Worm (Caenorhabditis elegans) whole organism, L4 larva: ENCODE data around the gene Y57G11C.28.

Experiments
- D1046.2 ChIP-seq: fragments of 200-800 bp; sonication (Bioruptor generic); IDR thresholded peaks from 2 replicates; pipeline ENCODE4 v1.3.6; 2022; ENCODE audit warnings: missing genetic modification characterization, missing compliant biosample characterization
- F10B5.3 ChIP-seq: sonication (generic microtip); optimal IDR thresholded peaks from 2 replicates; lab custom pipeline; 2016; ENCODE audit warnings: mild to moderate bottlenecking, missing genetic modification characterization, missing compliant biosample characterization
- R02D3.7 ChIP-seq: fragments of 150-350 bp; sonication (generic microtip); optimal IDR thresholded peaks from 3 replicates; lab custom pipeline; 2014; ENCODE audit warnings: missing biosample characterization, missing genetic modification characterization
- T26A8.4 ChIP-seq: fragments of 200-800 bp; sonication (Bioruptor generic); IDR thresholded peaks from 2 replicates; pipeline ENCODE4 v1.3.6; 2022; ENCODE audit warnings: missing genetic modification characterization, missing compliant biosample characterization
- Y105C5A.15 ChIP-seq: fragments of 200-800 bp; sonication (Bioruptor generic); IDR thresholded peaks from 2 replicates; pipeline ENCODE4 v1.3.6; 2022; ENCODE audit warnings: missing genetic modification characterization, missing compliant biosample characterization
- Y48G9A.11 ChIP-seq: fragments of 200-800 bp; sonication (Bioruptor generic); IDR thresholded peaks from 2 replicates; pipeline ENCODE4 v1.3.6; 2022; ENCODE audit warnings: missing genetic modification reagents, missing genetic modification characterization, missing compliant biosample characterization
- Y5F2A.4 ChIP-seq: fragments of 200-800 bp; sonication (Bioruptor generic); optimal IDR thresholded peaks from 2 replicates; lab custom pipeline; 2018; ENCODE audit warnings: mild to moderate bottlenecking, missing genetic modification characterization, missing compliant biosample characterization
- aha-1 ChIP-seq: fragments of 150-350 bp; peaks from one replicate; lab custom pipeline; 2014; ENCODE audit warnings: missing biosample characterization, missing genetic modification characterization
- aly-2 ChIP-seq: sonication (generic microtip); optimal IDR thresholded peaks from 2 replicates; lab custom pipeline; 2018; ENCODE audit warnings: missing biosample characterization, missing genetic modification characterization
- ama-1 ChIP-seq: fragments of 150-350 bp; optimal IDR thresholded peaks from 2 replicates; lab custom pipeline; 2014; ENCODE audit warnings: inconsistent platforms, mixed read lengths
- attf-4 ChIP-seq: sonication (generic microtip); optimal IDR thresholded peaks from 3 replicates; lab custom pipeline; 2017; ENCODE audit warnings: missing biosample characterization, missing genetic modification characterization
- ceh-28 ChIP-seq: fragments of 150-350 bp; optimal IDR thresholded peaks from 2 replicates; lab custom pipeline; 2014; ENCODE audit warnings: missing biosample characterization, missing genetic modification reagents, missing genetic modification characterization
- ceh-82 ChIP-seq: sonication (generic microtip); optimal IDR thresholded peaks from 2 replicates; lab custom pipeline; 2017; ENCODE audit warnings: missing biosample characterization, missing genetic modification characterization
- daf-12 ChIP-seq: fragments of 150-350 bp; optimal IDR thresholded peaks from 2 replicates; lab custom pipeline; 2014; ENCODE audit warnings: missing biosample characterization, missing genetic modification reagents, missing genetic modification characterization
- daf-19 ChIP-seq: fragments of 200-800 bp; sonication (Bioruptor generic); conservative IDR thresholded peaks from 2 replicates; pipeline ENCODE4 v1.3.6; 2022; ENCODE audit warnings: missing genetic modification characterization, missing compliant biosample characterization
- dmd-6 ChIP-seq: fragments of 200-800 bp; sonication (Bioruptor generic); IDR thresholded peaks from 2 replicates; pipeline ENCODE4 v1.3.6; 2022; ENCODE audit warnings: missing genetic modification reagents, missing genetic modification characterization, missing compliant biosample characterization
- dmd-9 ChIP-seq: fragments of 200-800 bp; sonication (Bioruptor generic); IDR thresholded peaks from 2 replicates; pipeline ENCODE4 v1.3.6; 2022; ENCODE audit warnings: missing genetic modification reagents, missing genetic modification characterization, missing compliant biosample characterization
- dpl-1 ChIP-seq: fragments of 150-350 bp; optimal IDR thresholded peaks from 2 replicates; lab custom pipeline; 2014; ENCODE audit warnings: missing biosample characterization, missing genetic modification reagents, missing genetic modification characterization
- duxl-1 ChIP-seq: sonication (generic microtip); optimal IDR thresholded peaks from 2 replicates; lab custom pipeline; 2016; ENCODE audit warnings: mild to moderate bottlenecking, missing genetic modification characterization, moderate library complexity, missing compliant biosample characterization; ENCODE audit not compliant: poor library complexity
- dve-1 ChIP-seq: sonication (generic microtip); optimal IDR thresholded peaks from 2 replicates; lab custom pipeline; 2017; ENCODE audit warnings: antibody characterized with exemption, mild to moderate bottlenecking, missing genetic modification characterization, missing compliant biosample characterization; ENCODE audit not compliant: insufficient read depth
- gei-8 ChIP-seq: fragments of 200-800 bp; sonication (Bioruptor generic); optimal IDR thresholded peaks from 2 replicates; lab custom pipeline; 2018; ENCODE audit warnings: mild to moderate bottlenecking, missing genetic modification characterization, missing compliant biosample characterization
- hif-1 ChIP-seq, 2 experiments: sonication (generic microtip); optimal IDR thresholded peaks; 2 replicates each; lab custom pipeline; 2016 to 2017; ENCODE audit warnings: missing compliant biosample characterization in 2 of 2, missing genetic modification characterization in 2 of 2, missing genetic modification reagents in 2 of 2, missing genotype in 2 of 2, mild to moderate bottlenecking in 1 of 2
- jun-1 ChIP-seq: fragments of 150-350 bp; optimal IDR thresholded peaks from 2 replicates; lab custom pipeline; 2014; ENCODE audit warnings: missing biosample characterization, missing genetic modification reagents, missing genetic modification characterization
- lin-15B ChIP-seq: fragments of 150-350 bp; sonication (generic microtip); optimal IDR thresholded peaks from 3 replicates; lab custom pipeline; 2014; ENCODE audit warnings: missing biosample characterization, missing genetic modification characterization
- lin-38 ChIP-seq: fragments of 200-800 bp; sonication (Bioruptor generic); IDR thresholded peaks from 2 replicates; pipeline ENCODE4 v1.3.6; 2022; ENCODE audit warnings: missing genetic modification reagents, missing genetic modification characterization, missing compliant biosample characterization
- lin-39 ChIP-seq: fragments of 150-350 bp; optimal IDR thresholded peaks from 2 replicates; lab custom pipeline; 2014; ENCODE audit warnings: missing biosample characterization, missing genetic modification reagents, missing genetic modification characterization
- mdt-29 ChIP-seq: fragments of 200-800 bp; sonication (Bioruptor generic); IDR thresholded peaks from 2 replicates; pipeline ENCODE4 v1.3.6; 2022; ENCODE audit warnings: missing genetic modification reagents, missing genetic modification characterization, missing compliant biosample characterization
- mes-2 ChIP-seq: sonication (generic microtip); optimal IDR thresholded peaks from 2 replicates; lab custom pipeline; 2016; ENCODE audit warnings: missing genotype, mild to moderate bottlenecking, missing genetic modification characterization, missing compliant biosample characterization; ENCODE audit not compliant: poor library complexity, severe bottlenecking
- mxl-3 ChIP-seq: fragments of 200-800 bp; sonication (Bioruptor generic); optimal IDR thresholded peaks from 2 replicates; lab custom pipeline; 2018; ENCODE audit warnings: mild to moderate bottlenecking, missing genetic modification characterization, missing compliant biosample characterization
- nhr-10 ChIP-seq: fragments of 150-350 bp; optimal IDR thresholded peaks from 2 replicates; lab custom pipeline; 2014; ENCODE audit warnings: missing biosample characterization, missing genetic modification characterization
- nhr-102 ChIP-seq: sonication (generic microtip); optimal IDR thresholded peaks from 2 replicates; lab custom pipeline; 2016; ENCODE audit warnings: mild to moderate bottlenecking, missing genetic modification characterization, moderate library complexity, missing compliant biosample characterization
- nhr-11 ChIP-seq: fragments of 150-350 bp; optimal IDR thresholded peaks from 2 replicates; lab custom pipeline; 2014; ENCODE audit warnings: missing biosample characterization, missing genetic modification characterization
- nhr-42 ChIP-seq: fragments of 200-800 bp; sonication (Bioruptor generic); IDR thresholded peaks from 2 replicates; pipeline ENCODE4 v1.3.6; 2022; ENCODE audit warnings: missing genetic modification characterization, missing compliant biosample characterization
- nhr-48 ChIP-seq: sonication (generic microtip); optimal IDR thresholded peaks from 2 replicates; lab custom pipeline; 2016; ENCODE audit warnings: mild to moderate bottlenecking, missing genetic modification characterization, missing compliant biosample characterization
- php-3 ChIP-seq: fragments of 200-800 bp; sonication (Bioruptor generic); IDR thresholded peaks from 2 replicates; pipeline ENCODE4 v1.3.6; 2022; ENCODE audit warnings: missing genetic modification reagents, missing genetic modification characterization, missing compliant biosample characterization
- pqm-1 ChIP-seq: sonication (generic microtip); optimal IDR thresholded peaks from 2 replicates; lab custom pipeline; 2017; ENCODE audit warnings: missing biosample characterization, missing genetic modification characterization
- snpc-1.2 ChIP-seq: fragments of 200-800 bp; sonication (Bioruptor generic); IDR thresholded peaks from 2 replicates; pipeline ENCODE4 v1.3.6; 2022; ENCODE audit warnings: missing genetic modification reagents, missing genetic modification characterization, missing compliant biosample characterization
- spr-1 ChIP-seq: sonication (generic microtip); optimal IDR thresholded peaks from 2 replicates; lab custom pipeline; 2016; ENCODE audit warnings: mild to moderate bottlenecking, missing genetic modification characterization, missing compliant biosample characterization
- unc-130 ChIP-seq: sonication (generic microtip); optimal IDR thresholded peaks from 2 replicates; lab custom pipeline; 2016; ENCODE audit warnings: missing genetic modification reagents, missing genetic modification characterization, missing compliant biosample characterization
- unc-62 ChIP-seq, 3 experiments: fragments of 150-350 bp in 1 of 3; sonication (generic microtip); optimal IDR thresholded peaks in 2 of 3; peaks in 1 of 3; 1 replicate in 1 of 3; 2 replicates in 2 of 3; lab custom pipeline; 2014 to 2017; ENCODE audit warnings: missing biosample characterization in 3 of 3, missing genetic modification characterization in 3 of 3, missing genetic modification reagents in 3 of 3, missing genotype in 1 of 3
- vab-7 ChIP-seq: fragments of 200-800 bp; sonication (Bioruptor generic); IDR thresholded peaks from 2 replicates; pipeline ENCODE4 v1.3.6; 2022; ENCODE audit warnings: missing genetic modification reagents, missing genetic modification characterization, missing compliant biosample characterization
- zag-1 ChIP-seq: fragments of 150-350 bp; optimal IDR thresholded peaks from 2 replicates; lab custom pipeline; 2014; ENCODE audit warnings: missing biosample characterization, missing genetic modification characterization
- zfp-2 ChIP-seq: sonication (generic microtip); optimal IDR thresholded peaks from 2 replicates; lab custom pipeline; 2016; ENCODE audit warnings: mild to moderate bottlenecking, missing genetic modification characterization, missing compliant biosample characterization
- zfp-3 ChIP-seq: fragments of 200-800 bp; sonication (Bioruptor generic); conservative IDR thresholded peaks from 2 replicates; pipeline ENCODE4 v1.3.6; 2022; ENCODE audit warnings: missing genetic modification reagents, missing genetic modification characterization, missing compliant biosample characterization
- zip-11 ChIP-seq: fragments of 200-800 bp; sonication (Bioruptor generic); IDR thresholded peaks from 2 replicates; pipeline ENCODE4 v1.3.6; 2022; ENCODE audit warnings: missing genetic modification characterization, missing compliant biosample characterization
- ztf-7 ChIP-seq: fragments of 150-350 bp; optimal IDR thresholded peaks from 2 replicates; lab custom pipeline; 2014; ENCODE audit warnings: missing biosample characterization, missing genetic modification characterization

The Y57G11C.28 gene

DNA sequence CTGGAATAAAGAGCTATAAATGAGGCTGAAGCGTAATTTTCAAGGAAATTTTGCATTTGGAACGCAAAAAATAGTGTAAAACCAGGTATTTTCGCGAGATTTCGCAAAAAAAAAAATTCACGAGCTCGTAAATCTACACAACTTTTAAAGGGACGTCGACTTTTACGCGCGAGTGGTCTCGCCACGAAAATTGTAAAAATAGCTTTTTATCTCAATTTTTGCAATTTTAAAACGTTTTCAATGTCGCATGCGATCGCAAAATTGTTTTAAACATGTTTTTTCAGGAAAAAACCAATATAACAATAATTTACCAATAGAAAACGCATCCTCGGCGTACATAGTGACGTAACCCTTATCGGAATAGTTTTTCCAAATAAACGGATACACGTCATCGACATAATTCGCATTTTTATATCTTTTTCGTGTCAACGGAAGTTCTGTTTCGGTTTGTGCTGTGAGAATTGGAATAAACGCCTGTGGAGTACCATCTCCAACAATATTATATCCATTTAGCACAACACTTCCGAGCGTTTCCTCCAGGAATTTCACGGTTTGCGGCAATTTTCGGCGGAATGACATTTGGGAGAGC, 27.3 kb downstream of the Y57G11C.28 start:
- no peak for TF ChIP-seq ama-1 (lab: Kevin White, UChicago)
- TF ChIP-seq snpc-1.2 (GFP tag; lab: Robert Waterston, UW) = peak; percentile 95
- peak; percentile 51 for TF ChIP-seq mes-2 (tag; lab: Kevin White, UChicago)
- peak; percentile 22 for TF ChIP-seq dpl-1 (GFP tag; lab: Kevin White, UChicago)
- TF ChIP-seq pqm-1 (tag; lab: Kevin White, UChicago) = no peak
- TF ChIP-seq unc-130 (GFP tag; lab: Kevin White, UChicago) = peak; percentile 32
- no peak for TF ChIP-seq dmd-9 (GFP tag; lab: Robert Waterston, UW)
- peak; percentile 75 for TF ChIP-seq aha-1 (tag; lab: Kevin White, UChicago)
- TF ChIP-seq D1046.2 (GFP tag; lab: Robert Waterston, UW) = no peak
- TF ChIP-seq R02D3.7 (tag; lab: Kevin White, UChicago) = peak; percentile 64
- TF ChIP-seq lin-38 (GFP tag; lab: Robert Waterston, UW) = peak; percentile 77
- TF ChIP-seq daf-12 (tag; lab: Kevin White, UChicago) = no peak
- TF ChIP-seq Y48G9A.11 (GFP tag; lab: Robert Waterston, UW) = 0 out of 2 replicates have a peak, but pooled peaks have one; percentile 8

ce11 chrIV:14958551-14958950, 29.0 kb downstream of the Y57G11C.28 start, which contains the start of gene Y41E3.1:
Gene Y41E3.1, minus strand, starts transcription at chrIV:14958874.
- TF ChIP-seq lin-38 (GFP tag; lab: Robert Waterston, UW) = peak; percentile 53
- TF ChIP-seq spr-1 (tag; lab: Kevin White, UChicago) = no peak
- TF ChIP-seq snpc-1.2 (GFP tag; lab: Robert Waterston, UW) = peak; percentile 82
- TF ChIP-seq, all 104 proteins: peak for 2

- TF ChIP-seq lin-15B (tag; lab: Kevin White, UChicago) = no peak
- peak; percentile 73; the same call in 1 of the 2 replicates for TF ChIP-seq php-3
- no peak for TF ChIP-seq vab-7 (GFP tag; lab: Robert Waterston, UW)
- no peak for TF ChIP-seq T26A8.4 (GFP tag; lab: Robert Waterston, UW)
- no peak for TF ChIP-seq jun-1 (tag; lab: Kevin White, UChicago)
- TF ChIP-seq zfp-2 = no peak
- TF ChIP-seq attf-4 (tag; lab: Kevin White, UChicago) = no peak
- peak; percentile 11 for TF ChIP-seq duxl-1 (tag; lab: Kevin White, UChicago)
- TF ChIP-seq dmd-6 = no peak
- no peak for TF ChIP-seq unc-62 (GFP tag; optimal IDR thresholded peaks at IDR 0.05 in 1 of 2; lab: Kevin White, UChicago)
- no peak for TF ChIP-seq unc-62 (tag; optimal IDR thresholded peaks at IDR 0.05; lab: Kevin White, UChicago)
- no peak for TF ChIP-seq nhr-42 (GFP tag; lab: Robert Waterston, UW)
- TF ChIP-seq aly-2 (tag; lab: Kevin White, UChicago) = no peak
- TF ChIP-seq daf-19 = no peak
- no peak for TF ChIP-seq nhr-48 (tag; lab: Kevin White, UChicago)
- TF ChIP-seq ceh-28 (tag; lab: Kevin White, UChicago) = no peak
- no peak for TF ChIP-seq zag-1 (tag; lab: Kevin White, UChicago)
- no peak for TF ChIP-seq zfp-3 (GFP tag; lab: Robert Waterston, UW)
- no peak for TF ChIP-seq unc-130 (GFP tag; lab: Kevin White, UChicago)
- TF ChIP-seq Y5F2A.4 (GFP tag; lab: Kevin White, UChicago) = no peak
- no peak for TF ChIP-seq hif-1 (tag; optimal IDR thresholded peaks at IDR 0.05; lab: Kevin White, UChicago)
- TF ChIP-seq Y48G9A.11 (GFP tag; lab: Robert Waterston, UW) = no peak
- TF ChIP-seq mxl-3 (GFP tag; lab: Kevin White, UChicago) = no peak
- TF ChIP-seq nhr-10 (tag; lab: Kevin White, UChicago) = no peak
- TF ChIP-seq ama-1 (lab: Kevin White, UChicago) = no peak
- TF ChIP-seq zip-11 = no peak
- TF ChIP-seq nhr-11 (tag; lab: Kevin White, UChicago) = peak; percentile 74
- no peak for TF ChIP-seq gei-8 (GFP tag; lab: Kevin White, UChicago)
- no peak for TF ChIP-seq Y105C5A.15 (GFP tag; lab: Robert Waterston, UW)
- no peak for TF ChIP-seq F10B5.3 (tag; lab: Kevin White, UChicago)
- peak; percentile 32 for TF ChIP-seq ztf-7
- TF ChIP-seq ceh-82 (tag; lab: Kevin White, UChicago) = no peak
- TF ChIP-seq lin-39 = no peak
- TF ChIP-seq R02D3.7 (tag; lab: Kevin White, UChicago) = no peak
- TF ChIP-seq dve-1 (tag; lab: Kevin White, UChicago) = peak; percentile 62
- no peak for TF ChIP-seq dmd-9 (GFP tag; lab: Robert Waterston, UW)
- no peak for TF ChIP-seq mdt-29 (GFP tag; lab: Robert Waterston, UW)
- no peak for TF ChIP-seq nhr-102 (tag; lab: Kevin White, UChicago)
Measured at ce11 chrIV:14959375-14959774, 29.9 kb downstream of the Y57G11C.28 start.
